Worm (Caenorhabditis elegans): ENCODE measurements around the gene taf-7.2.

taf-7.2 gene

DNA sequence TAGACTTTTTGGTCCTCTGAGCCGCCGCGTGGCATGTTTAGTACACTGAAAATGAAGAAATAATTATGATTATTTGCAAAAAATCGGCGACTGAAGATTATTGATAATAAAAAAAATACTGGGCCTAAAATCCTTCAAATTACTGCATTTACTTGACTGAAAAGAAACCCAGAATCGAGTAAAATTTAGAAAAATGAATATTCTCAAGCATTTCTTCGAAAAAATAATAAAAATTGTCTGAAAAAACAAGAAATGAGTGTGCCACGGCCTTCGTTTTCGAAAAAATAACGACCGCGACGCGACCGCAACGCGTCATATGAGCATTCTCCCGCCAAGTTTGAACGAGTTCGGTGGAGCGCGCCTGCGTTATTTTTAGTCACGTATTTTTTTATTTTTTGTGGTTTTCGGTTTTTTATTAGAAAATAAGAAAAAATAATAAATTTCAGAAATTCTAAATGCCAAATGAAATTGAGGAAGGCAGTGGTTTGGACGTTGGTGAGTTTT is 14.7 kb upstream of the taf-7.2 start, which contains the start of the genes rsp-3 and spin-4 (continued):
- TF ChIP-seq elt-3 (tag; optimal IDR thresholded peaks at IDR 0.05) (peak in 2 of 6 experiments; percentile 48 to 83), lin-35 (GFP tag; optimal IDR thresholded peaks at IDR 0.05) (peak; percentile 93 to 95), sup-37 (GFP tag; optimal IDR thresholded peaks at IDR 0.05) (no peak), unc-30 (tag; optimal IDR thresholded peaks at IDR 0.05) (no peak), egl-13 (tag; optimal IDR thresholded peaks at IDR 0.05) (peak; percentile 45), mab-9 (GFP tag; IDR thresholded peaks at IDR 0.05) (no peak), hlh-17 (GFP tag; optimal IDR thresholded peaks at IDR 0.05; ENCODE audit: borderline replicate concordance) (no peak), isw-1 (GFP tag; IDR thresholded peaks at IDR 0.05) (peak; percentile 79), C04F5.9 (tag; optimal IDR thresholded peaks at IDR 0.05) (no peak), skn-1 (tag; optimal IDR thresholded peaks at IDR 0.05) (peak; percentile 89), nhr-90 (tag; optimal IDR thresholded peaks at IDR 0.05; ENCODE audit: poor library complexity) (peak; percentile 55), nhr-11 (tag; optimal IDR thresholded peaks at IDR 0.05) (no peak), lir-3 (tag; optimal IDR thresholded peaks at IDR 0.05; ENCODE audit: poor library complexity) (no peak), Y116A8C.19 (tag; optimal IDR thresholded peaks at IDR 0.05; ENCODE audit: borderline replicate concordance) (no peak), swsn-7 (tag; optimal IDR thresholded peaks at IDR 0.05) (peak; percentile 61), fkh-10 (GFP tag; optimal IDR thresholded peaks at IDR 0.05) (no peak), fkh-4 (tag; optimal IDR thresholded peaks at IDR 0.05; ENCODE audit: borderline replicate concordance) (no peak), efl-1 (optimal IDR thresholded peaks at IDR 0.05) (peak; percentile 91 to 93), efl-1 (GFP tag; optimal IDR thresholded peaks at IDR 0.05 in 1 of 2) (peak; percentile 91 to 99), nhr-20 (tag; optimal IDR thresholded peaks at IDR 0.05) (peak; percentile 70), ztf-11 (tag; optimal IDR thresholded peaks at IDR 0.05) (peak in 1 of 2 experiments; percentile 40), unc-62 (GFP tag; optimal IDR thresholded peaks at IDR 0.05) (no peak), pag-3 (tag; optimal IDR thresholded peaks at IDR 0.05; ENCODE audit: borderline replicate concordance, insufficient read depth) (no peak), mep-1 (tag; optimal IDR thresholded peaks at IDR 0.05) (peak; percentile 88), jun-1 (tag; optimal IDR thresholded peaks at IDR 0.05) (peak; percentile 36), ceh-90 (tag; optimal IDR thresholded peaks at IDR 0.05) (peak; percentile 47), elt-2 (tag; optimal IDR thresholded peaks at IDR 0.05) (no peak), nhr-71 (tag; optimal IDR thresholded peaks at IDR 0.05) (peak; percentile 88), nhr-12 (tag; optimal IDR thresholded peaks at IDR 0.05) (no peak), pax-3 (tag; optimal IDR thresholded peaks at IDR 0.05) (peak; percentile 63), unc-130 (tag; optimal IDR thresholded peaks at IDR 0.05) (peak; percentile 74), ceh-82 (tag; optimal IDR thresholded peaks at IDR 0.05) (peak in 2 of 3 experiments; percentile 55 to 91), F16B12.6 (tag; optimal IDR thresholded peaks at IDR 0.05) (peak; percentile 68), lsy-2 (tag; optimal IDR thresholded peaks at IDR 0.05) (peak; percentile 86 to 93), lin-14 (GFP tag; optimal IDR thresholded peaks at IDR 0.05) (no peak), irx-1 (tag; optimal IDR thresholded peaks at IDR 0.05) (peak; percentile 32), nhr-85 (tag) (peak; percentile 78), alr-1 (tag; optimal IDR thresholded peaks at IDR 0.05; ENCODE audit: borderline replicate concordance) (no peak), sox-4 (tag; optimal IDR thresholded peaks at IDR 0.05) (peak; percentile 13), ama-1 (optimal IDR thresholded peaks at IDR 0.05) (peak; percentile 7), egl-27 (tag; optimal IDR thresholded peaks at IDR 0.05) (no peak), nhr-237 (tag; optimal IDR thresholded peaks at IDR 0.05) (peak; percentile 62), ceh-8 (GFP tag; optimal IDR thresholded peaks at IDR 0.05) (no peak), tbx-2 (tag; optimal IDR thresholded peaks at IDR 0.05) (peak; percentile 71), C34B4.2 (tag; optimal IDR thresholded peaks at IDR 0.05) (no peak), aly-2 (tag; optimal IDR thresholded peaks at IDR 0.05) (peak; percentile 43), tlp-1 (tag; optimal IDR thresholded peaks at IDR 0.05) (no peak), lin-39 (tag; optimal IDR thresholded peaks at IDR 0.05) (no peak), nhr-19 (GFP tag; conservative IDR thresholded peaks at IDR 0.05) (peak; percentile 42; the same call in 1 of the 2 replicates), blmp-1 (tag; optimal IDR thresholded peaks at IDR 0.05) (peak; percentile 74), ces-1 (GFP tag; optimal IDR thresholded peaks at IDR 0.05) (no peak), fos-1 (tag; optimal IDR thresholded peaks at IDR 0.05) (peak; percentile 68)

All from whole organism, L1 larva.